Worm (Caenorhabditis elegans): Measurements from ENCODE around the gene mcd-1.

ce11 chrII:13933534-13933933, 45.2 kb downstream of the mcd-1 start:
- TF ChIP-seq zag-1 (tag; optimal IDR thresholded peaks at IDR 0.05) (no peak), snpc-4 (tag; optimal IDR thresholded peaks at IDR 0.05) (no peak), R02D3.7 (tag; optimal IDR thresholded peaks at IDR 0.05) (no peak), nhr-12 (tag; optimal IDR thresholded peaks at IDR 0.05) (no peak), ceh-82 (tag; optimal IDR thresholded peaks at IDR 0.05) (no peak), lsy-12 (tag; optimal IDR thresholded peaks at IDR 0.05) (no peak)

Data from whole organism, L3 larva.